Fruit fly (Drosophila melanogaster) whole organism, wandering third instar larva: ENCODE measurements around the gene eIF4E5.

ENCODE experiments used
- Abd-B ChIP-seq: fragments of >200 bp; optimal IDR thresholded peaks from 2 replicates; lab custom pipeline; 2017; ENCODE audit warnings: missing biosample characterization, missing genetic modification characterization
- CG32264 ChIP-seq: fragments of 200-800 bp; sonication (Bioruptor generic); optimal IDR thresholded peaks from 2 replicates; lab custom pipeline; 2016; ENCODE audit warnings: missing biosample characterization, missing genetic modification characterization
- CG9705 ChIP-seq: fragments of 200-800 bp; sonication (Bioruptor generic); optimal IDR thresholded peaks from 2 replicates; lab custom pipeline; 2018; ENCODE audit warnings: missing biosample characterization, mild to moderate bottlenecking, missing genetic modification characterization
- CrebA ChIP-seq: fragments of 200-800 bp; sonication (Bioruptor generic); optimal IDR thresholded peaks from 2 replicates; lab custom pipeline; 2016; ENCODE audit warnings: missing biosample characterization, mild to moderate bottlenecking, missing genetic modification characterization, borderline replicate concordance
- Dfd ChIP-seq: fragments of >200 bp; optimal IDR thresholded peaks from 2 replicates; lab custom pipeline; 2017; ENCODE audit warnings: missing biosample characterization, missing genetic modification characterization
- GATAd ChIP-seq: sonication (Bioruptor generic); optimal IDR thresholded peaks from 2 replicates; lab custom pipeline; 2016; ENCODE audit warnings: missing biosample characterization, missing genetic modification characterization
- HLH106 ChIP-seq: fragments of 200-800 bp; optimal IDR thresholded peaks from 3 replicates; lab custom pipeline; 2019; ENCODE audit warnings: missing biosample characterization, mild to moderate bottlenecking, missing genetic modification characterization, moderate library complexity
- Hnf4 ChIP-seq: fragments of 200-800 bp; sonication (Bioruptor generic); optimal IDR thresholded peaks from 2 replicates; lab custom pipeline; 2016; ENCODE audit warnings: missing biosample characterization, mild to moderate bottlenecking, missing genetic modification characterization
- Hr78 ChIP-seq: fragments of >200 bp; optimal IDR thresholded peaks from 2 replicates; lab custom pipeline; 2017; ENCODE audit warnings: missing biosample characterization, missing genetic modification characterization
- Jra ChIP-seq: sonication (Bioruptor generic); optimal IDR thresholded peaks from 2 replicates; lab custom pipeline; 2016; ENCODE audit warnings: missing biosample characterization, missing genetic modification characterization
- Mio ChIP-seq: sonication (Bioruptor generic); optimal IDR thresholded peaks from 2 replicates; lab custom pipeline; 2016; ENCODE audit warnings: missing biosample characterization, missing genetic modification characterization
- Myc ChIP-seq: fragments of >200 bp; optimal IDR thresholded peaks from 2 replicates; lab custom pipeline; 2017
- OdsH ChIP-seq: fragments of 200-800 bp; sonication (Bioruptor generic); optimal IDR thresholded peaks from 2 replicates; lab custom pipeline; 2016; ENCODE audit warnings: missing biosample characterization, mild to moderate bottlenecking, missing genetic modification characterization
- Rel ChIP-seq, 2 experiments: fragments of 200-800 bp; sonication (Bioruptor generic) in 1 of 2; optimal IDR thresholded peaks; 2 replicates in 1 of 2; 3 replicates in 1 of 2; lab custom pipeline; 2016 to 2019; ENCODE audit warnings: mild to moderate bottlenecking in 2 of 2, missing biosample characterization in 2 of 2, missing genetic modification characterization in 2 of 2, moderate library complexity in 1 of 2
- Sp1 ChIP-seq: fragments of 200-800 bp; sonication (Bioruptor generic); optimal IDR thresholded peaks from 3 replicates; lab custom pipeline; 2019; ENCODE audit warnings: missing biosample characterization, mild to moderate bottlenecking, missing genetic modification characterization, moderate library complexity
- Vsx2 ChIP-seq: fragments of 200-300, 225-300 bp; sonication (Bioruptor generic); optimal IDR thresholded peaks from 2 replicates; lab custom pipeline; 2018; ENCODE audit warnings: missing biosample characterization, missing genetic modification characterization; ENCODE audit not compliant: partially characterized antibody
- br ChIP-seq: fragments of 200-800 bp; sonication (Bioruptor generic); optimal IDR thresholded peaks from 2 replicates; lab custom pipeline; 2016; ENCODE audit warnings: missing biosample characterization, missing genetic modification characterization
- brk ChIP-seq: fragments of 200-800 bp; sonication (Bioruptor generic); optimal IDR thresholded peaks from 2 replicates; lab custom pipeline; 2016; ENCODE audit warnings: missing biosample characterization, mild to moderate bottlenecking, missing genetic modification characterization
- dl ChIP-seq, 2 experiments: fragments of 175-275, 200-275 bp in 1 of 2; fragments of 200-275 bp in 1 of 2; sonication (Bioruptor generic); optimal IDR thresholded peaks; lab custom pipeline; 2018; ENCODE audit warnings: mild to moderate bottlenecking in 2 of 2, missing biosample characterization in 2 of 2, missing genetic modification characterization in 2 of 2, moderate library complexity in 2 of 2; ENCODE audit not compliant: partially characterized antibody in 2 of 2, insufficient read depth in 1 of 2
- dmrt93B ChIP-seq: fragments of 200-800 bp; sonication (Bioruptor generic); optimal IDR thresholded peaks from 2 replicates; lab custom pipeline; 2018; ENCODE audit warnings: missing biosample characterization, mild to moderate bottlenecking, missing genetic modification characterization
- dsf ChIP-seq: sonication (Bioruptor generic); optimal IDR thresholded peaks from 2 replicates; lab custom pipeline; 2016; ENCODE audit warnings: missing biosample characterization, missing genetic modification characterization, borderline replicate concordance
- foxo ChIP-seq, 2 experiments: fragments of 200-800 bp; sonication (Bioruptor generic); optimal IDR thresholded peaks; 2 replicates in 1 of 2; 3 replicates in 1 of 2; lab custom pipeline; 2016 to 2017; ENCODE audit warnings: missing biosample characterization in 2 of 2, missing genetic modification characterization in 2 of 2
- fru ChIP-seq: fragments of 200-800 bp; sonication (Bioruptor generic); optimal IDR thresholded peaks from 3 replicates; lab custom pipeline; 2016; ENCODE audit warnings: missing biosample characterization, mild to moderate bottlenecking, missing genetic modification characterization
- h ChIP-seq: fragments of 200-800 bp; sonication (Bioruptor generic); optimal IDR thresholded peaks from 3 replicates; lab custom pipeline; 2016; ENCODE audit warnings: missing biosample characterization, mild to moderate bottlenecking, missing genetic modification characterization
- pan ChIP-seq: fragments of >200 bp; optimal IDR thresholded peaks from 2 replicates; lab custom pipeline; 2017
- psq ChIP-seq: fragments of 200-800 bp; sonication (Bioruptor generic); optimal IDR thresholded peaks from 3 replicates; lab custom pipeline; 2017; ENCODE audit warnings: missing biosample characterization, mild to moderate bottlenecking, missing genetic modification characterization, moderate library complexity
- rgr ChIP-seq: fragments of 200-800 bp; sonication (Bioruptor generic); optimal IDR thresholded peaks from 3 replicates; lab custom pipeline; 2016; ENCODE audit warnings: missing biosample characterization, mild to moderate bottlenecking, missing genetic modification characterization
- sage ChIP-seq: fragments of 200-800 bp; sonication (Bioruptor generic); optimal IDR thresholded peaks from 2 replicates; lab custom pipeline; 2016; ENCODE audit warnings: missing biosample characterization, mild to moderate bottlenecking, missing genetic modification characterization
- sv ChIP-seq: fragments of 200-800 bp; sonication (Bioruptor generic); optimal IDR thresholded peaks from 3 replicates; lab custom pipeline; 2016; ENCODE audit warnings: missing biosample characterization, missing genetic modification characterization
- usp ChIP-seq: fragments of >200 bp; optimal IDR thresholded peaks from 2 replicates; lab custom pipeline; 2017; ENCODE audit warnings: missing biosample characterization, missing genetic modification characterization

Gene eIF4E5

DNA sequence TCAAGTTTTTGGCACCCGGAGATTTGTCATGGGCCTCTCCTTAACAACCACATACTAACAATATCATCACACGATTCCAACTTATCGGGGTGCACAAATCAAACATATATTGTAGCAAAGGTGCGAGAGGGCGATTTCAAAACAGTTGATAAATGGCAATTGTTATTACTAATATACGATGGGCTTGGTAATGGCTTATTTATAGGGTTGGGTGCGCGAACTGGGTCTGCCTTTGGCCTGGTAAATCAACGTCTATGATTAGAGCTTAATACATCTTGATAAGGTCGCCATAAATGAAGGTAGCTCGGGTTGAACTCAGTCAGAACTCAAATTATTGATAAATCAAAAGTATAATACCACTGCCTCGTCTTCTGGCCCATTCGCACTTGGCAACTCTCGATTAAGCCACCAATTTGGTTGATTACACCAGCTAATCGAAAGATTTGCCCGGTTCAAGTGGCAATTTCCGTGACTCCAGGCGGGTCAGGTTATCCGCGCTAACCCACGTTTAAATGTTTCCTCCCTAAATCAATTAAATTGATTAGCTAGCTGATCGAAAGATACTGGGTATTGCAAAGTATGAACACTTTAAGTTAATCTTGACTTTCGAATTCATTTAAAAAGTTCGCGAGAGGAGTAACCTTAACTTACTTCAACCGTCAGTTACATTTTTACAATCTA lies 46.0 kb downstream of the eIF4E5 start:
- no peak for TF ChIP-seq Hr78 (GFP tag; lab: Kevin White, UChicago)
- no peak for TF ChIP-seq usp
- no peak for TF ChIP-seq Jra (GFP tag; lab: Kevin White, UChicago)
- TF ChIP-seq CG9705 (GFP tag; lab: Kevin White, UChicago) = no peak
- no peak for TF ChIP-seq Hnf4 (GFP tag; lab: Kevin White, UChicago)
- peak; percentile 14 for TF ChIP-seq CrebA (GFP tag; lab: Kevin White, UChicago)
- TF ChIP-seq fru (GFP tag; lab: Kevin White, UChicago) = no peak
- TF ChIP-seq Dfd (GFP tag; lab: Kevin White, UChicago) = no peak

dm6 chr3L:7941514-7941913 lies 46.8 kb downstream of the eIF4E5 start:
- no peak for TF ChIP-seq dmrt93B (GFP tag; lab: Kevin White, UChicago)
- TF ChIP-seq fru (GFP tag; lab: Kevin White, UChicago) = no peak
- no peak for TF ChIP-seq sv (GFP tag; lab: Kevin White, UChicago)
- TF ChIP-seq OdsH = no peak
- TF ChIP-seq CG9705 (GFP tag; lab: Kevin White, UChicago) = no peak
- TF ChIP-seq dl (GFP tag; optimal IDR thresholded peaks at IDR 0.05; lab: Kevin White, UChicago; ENCODE audit: insufficient read depth in 1 of 2, partially characterized antibody in 2 of 2) = no peak
- TF ChIP-seq Mio (GFP tag; lab: Kevin White, UChicago) = no peak
- TF ChIP-seq brk (GFP tag; lab: Kevin White, UChicago) = no peak
- TF ChIP-seq sage = no peak
- no peak for TF ChIP-seq pan (lab: Kevin White, UChicago)
- no peak for TF ChIP-seq CrebA (GFP tag; lab: Kevin White, UChicago)
- TF ChIP-seq Hnf4 (GFP tag; lab: Kevin White, UChicago) = no peak
- no peak for TF ChIP-seq HLH106 (tag; lab: Kevin White, UChicago)
- TF ChIP-seq br (GFP tag; lab: Kevin White, UChicago) = no peak
- TF ChIP-seq foxo (GFP tag; optimal IDR thresholded peaks at IDR 0.05; lab: Kevin White, UChicago) = no peak
- TF ChIP-seq Hr78 (GFP tag; lab: Kevin White, UChicago) = no peak
- TF ChIP-seq Vsx2 (GFP tag; lab: Kevin White, UChicago) = no peak
- no peak for TF ChIP-seq Jra (GFP tag; lab: Kevin White, UChicago)
- TF ChIP-seq rgr (GFP tag; lab: Kevin White, UChicago) = no peak
- TF ChIP-seq GATAd (GFP tag; lab: Kevin White, UChicago) = no peak
- TF ChIP-seq, all 38 proteins: peak for 0

DNA sequence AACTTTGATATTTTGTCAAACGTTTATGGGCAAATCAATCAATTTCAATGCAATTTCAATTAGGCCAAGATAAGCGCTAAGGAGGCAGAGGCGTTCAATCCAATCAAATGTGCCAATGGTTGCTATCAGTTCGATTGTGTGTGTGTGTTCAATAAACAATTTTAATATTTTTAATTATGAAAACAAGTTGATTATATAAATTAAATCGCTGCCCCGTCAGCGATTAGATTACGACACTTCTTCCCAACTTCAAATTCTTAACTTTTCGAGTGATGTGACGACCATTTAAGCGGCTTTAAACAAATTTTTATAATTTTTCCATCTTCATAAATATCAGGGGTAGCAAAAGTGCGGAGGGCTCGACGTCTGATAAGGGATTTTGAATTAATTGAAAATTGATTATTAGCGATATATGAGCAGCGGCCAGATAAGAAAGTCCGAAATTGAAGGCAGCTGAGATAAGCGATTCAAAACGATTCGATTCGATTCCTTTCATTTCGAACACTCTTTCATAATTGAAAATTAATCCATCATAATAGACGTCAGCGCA lies 47.8 kb downstream of the eIF4E5 start:
- TF ChIP-seq dsf (no peak), h (GFP tag; lab: Kevin White, UChicago) (peak; percentile 34), CrebA (GFP tag; lab: Kevin White, UChicago) (peak; percentile 42), GATAd (GFP tag; lab: Kevin White, UChicago) (no peak), Sp1 (GFP tag; lab: Kevin White, UChicago) (peak; percentile 20), Mio (GFP tag; lab: Kevin White, UChicago) (no peak), rgr (GFP tag; lab: Kevin White, UChicago) (no peak), Myc (no peak), br (GFP tag; lab: Kevin White, UChicago) (no peak)
- TF ChIP-seq, all 38 proteins: peak for 3

DNA sequence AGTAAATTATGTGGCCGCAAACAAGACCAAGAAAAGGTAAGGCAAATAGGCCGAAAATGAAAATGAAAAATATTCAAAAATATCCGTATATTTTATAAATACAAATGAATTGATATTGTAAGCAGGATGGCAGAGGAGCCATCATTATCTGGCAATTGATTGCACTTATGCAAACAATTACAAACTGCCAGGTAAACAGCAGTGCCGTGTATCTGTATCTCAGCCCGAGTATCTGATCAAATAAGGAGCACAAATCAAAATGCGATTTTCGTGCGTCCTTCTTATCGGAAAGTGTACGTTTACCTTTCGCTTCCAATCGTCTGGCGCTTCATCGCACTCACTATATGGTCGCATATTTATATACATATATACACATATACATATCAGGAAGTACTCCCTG lies 48.4 kb downstream of the eIF4E5 start:
- TF ChIP-seq psq (peak; percentile 29), sage (no peak), dmrt93B (GFP tag; lab: Kevin White, UChicago) (peak; percentile 4)
- TF ChIP-seq, all 38 proteins: peak for 2

DNA sequence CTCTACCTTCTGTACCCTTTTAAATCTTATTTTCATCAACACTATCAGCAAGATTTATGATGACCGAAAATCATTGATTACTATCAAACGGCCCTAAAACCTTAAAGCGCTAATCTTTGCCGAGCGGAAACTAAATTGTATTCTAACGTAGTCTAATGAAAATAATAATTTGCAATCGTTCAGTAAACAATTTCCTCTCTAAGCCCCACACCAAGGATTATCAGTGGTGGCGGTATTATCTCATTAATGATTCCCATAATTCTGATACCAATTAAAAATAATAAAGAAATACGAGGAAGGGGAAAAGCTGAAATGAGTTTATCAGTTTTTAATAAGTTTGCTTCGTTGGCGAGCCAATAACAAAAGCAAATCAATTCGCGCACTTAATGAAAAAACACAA lies 49.3 kb downstream of the eIF4E5 start:
- TF ChIP-seq CG32264 (GFP tag; lab: Kevin White, UChicago) = no peak
- no peak for TF ChIP-seq CG9705 (GFP tag; lab: Kevin White, UChicago)
- no peak for TF ChIP-seq Vsx2 (GFP tag; lab: Kevin White, UChicago)
- no peak for TF ChIP-seq Jra (GFP tag; lab: Kevin White, UChicago)
- no peak for TF ChIP-seq usp
- TF ChIP-seq Rel (GFP tag; optimal IDR thresholded peaks at IDR 0.05; lab: Kevin White, UChicago) = no peak
- no peak for TF ChIP-seq Rel (tag; optimal IDR thresholded peaks at IDR 0.05; lab: Kevin White, UChicago)
- no peak for TF ChIP-seq Hnf4 (GFP tag; lab: Kevin White, UChicago)
- TF ChIP-seq fru (GFP tag; lab: Kevin White, UChicago) = no peak
- TF ChIP-seq Dfd (GFP tag; lab: Kevin White, UChicago) = no peak
- no peak for TF ChIP-seq Abd-B (GFP tag; lab: Kevin White, UChicago)
- TF ChIP-seq dmrt93B (GFP tag; lab: Kevin White, UChicago) = no peak
